Worm (Caenorhabditis elegans) whole organism, early embryonic: ENCODE data around the gene W07G4.2.

Experiments
- B0310.2 ChIP-seq: sonication (generic microtip); optimal IDR thresholded peaks from 2 replicates; lab custom pipeline; 2016; ENCODE audit warnings: mild to moderate bottlenecking, missing genetic modification characterization, missing compliant biosample characterization
- F13C5.2 ChIP-seq: sonication (generic microtip); optimal IDR thresholded peaks from 2 replicates; lab custom pipeline; 2017; ENCODE audit warnings: mild to moderate bottlenecking, missing genetic modification characterization, inconsistent platforms, missing compliant biosample characterization
- aly-1 ChIP-seq: sonication (generic microtip); optimal IDR thresholded peaks from 2 replicates; lab custom pipeline; 2016; ENCODE audit warnings: missing genetic modification characterization, missing compliant biosample characterization
- ama-1 ChIP-seq: fragments of 150-350 bp; optimal IDR thresholded peaks from 2 replicates; lab custom pipeline; 2014
- ceh-13 ChIP-seq: fragments of 200-800 bp; sonication (Bioruptor generic); optimal IDR thresholded peaks from 2 replicates; lab custom pipeline; 2018; ENCODE audit warnings: mild to moderate bottlenecking, missing genetic modification characterization, missing compliant biosample characterization
- ceh-36 ChIP-seq: sonication (generic microtip); optimal IDR thresholded peaks from 2 replicates; lab custom pipeline; 2016; ENCODE audit warnings: missing genetic modification characterization, inconsistent platforms, missing compliant biosample characterization
- ets-7 ChIP-seq: sonication (generic microtip); optimal IDR thresholded peaks from 2 replicates; lab custom pipeline; 2016; ENCODE audit warnings: missing genotype, missing genetic modification characterization, missing compliant biosample characterization
- flt-1 ChIP-seq: fragments of 200-800 bp; sonication (Bioruptor generic); IDR thresholded peaks from 2 replicates; pipeline ENCODE4 v1.3.6; 2022; ENCODE audit warnings: missing genetic modification characterization, missing compliant biosample characterization
- hmbx-1 ChIP-seq: sonication (generic microtip); optimal IDR thresholded peaks from 2 replicates; lab custom pipeline; 2016; ENCODE audit warnings: mild to moderate bottlenecking, missing genetic modification characterization, missing compliant biosample characterization
- hmg-4 ChIP-seq: fragments of 200-800 bp; sonication (Bioruptor generic); optimal IDR thresholded peaks from 2 replicates; lab custom pipeline; 2018; ENCODE audit warnings: mild to moderate bottlenecking, missing genetic modification characterization, missing compliant biosample characterization
- hnd-1 ChIP-seq: sonication (generic microtip); optimal IDR thresholded peaks from 2 replicates; lab custom pipeline; 2016; ENCODE audit warnings: missing genetic modification characterization, missing compliant biosample characterization
- pes-1 ChIP-seq: fragments of 200-800 bp; sonication (Bioruptor generic); IDR thresholded peaks from 2 replicates; pipeline ENCODE4 v1.3.6; 2022; ENCODE audit warnings: missing genetic modification reagents, missing genetic modification characterization, missing compliant biosample characterization
- scrt-1 ChIP-seq: fragments of 200-800 bp; sonication (Bioruptor generic); IDR thresholded peaks from 2 replicates; pipeline ENCODE4 v1.3.6; 2022; ENCODE audit warnings: missing genetic modification characterization, missing compliant biosample characterization
- sea-1 ChIP-seq: fragments of 200-800 bp; sonication (Bioruptor generic); conservative IDR thresholded peaks from 2 replicates; pipeline ENCODE4 v1.3.6; 2022; ENCODE audit warnings: missing genetic modification characterization, missing compliant biosample characterization
- tbx-11 ChIP-seq: fragments of 200-800 bp; sonication (Bioruptor generic); IDR thresholded peaks from 2 replicates; pipeline ENCODE4 v1.3.6; 2022; ENCODE audit warnings: missing genetic modification characterization, missing compliant biosample characterization
- tbx-37 ChIP-seq: fragments of 200-800 bp; sonication (Bioruptor generic); conservative IDR thresholded peaks from 2 replicates; pipeline ENCODE4 v1.3.6; 2022; ENCODE audit warnings: missing genetic modification reagents, missing genetic modification characterization, missing compliant biosample characterization
- tra-4 ChIP-seq: sonication (generic microtip); optimal IDR thresholded peaks from 2 replicates; lab custom pipeline; 2017; ENCODE audit warnings: missing genetic modification characterization, missing compliant biosample characterization

Gene W07G4.2

ce11 chrV:13002070-13002469 lies 34.3 kb downstream of the W07G4.2 start, which contains the start of gene inft-2:
Gene inft-2 (plus strand): TSS chrV:13002317.
- TF ChIP-seq sea-1 (GFP tag; lab: Robert Waterston, UW) = no peak
- no peak for TF ChIP-seq ama-1
- no peak for TF ChIP-seq ceh-13 (GFP tag; lab: Kevin White, UChicago)
- TF ChIP-seq pes-1 (GFP tag; lab: Robert Waterston, UW) = no peak
- TF ChIP-seq hmbx-1 (tag; lab: Kevin White, UChicago) = no peak
- no peak for TF ChIP-seq hmg-4
- TF ChIP-seq scrt-1 (GFP tag; lab: Robert Waterston, UW) = no peak

- TF ChIP-seq flt-1 (GFP tag; lab: Robert Waterston, UW) (no peak), hmg-4 (no peak)
Measured at ce11 chrV:13000068-13000467, 36.3 kb downstream of the W07G4.2 start.

- TF ChIP-seq ceh-13 (GFP tag; lab: Kevin White, UChicago) (no peak), hmbx-1 (tag; lab: Kevin White, UChicago) (no peak), scrt-1 (GFP tag; lab: Robert Waterston, UW) (no peak), tbx-37 (no peak), tra-4 (no peak), F13C5.2 (no peak), hnd-1 (tag; lab: Kevin White, UChicago) (no peak)
Measured at ce11 chrV:12999559-12999958, 36.8 kb downstream of the W07G4.2 start, which contains the start of gene far-4. Gene far-4 (minus strand): TSS chrV:12999659.

ce11 chrV:12997422-12997821 lies 38.9 kb downstream of the W07G4.2 start, which contains the start of gene far-3:
Gene far-3 (minus strand): TSS chrV:12997522.
- no peak for TF ChIP-seq B0310.2 (tag; lab: Kevin White, UChicago)
- TF ChIP-seq pes-1 (GFP tag; lab: Robert Waterston, UW) = no peak
- no peak for TF ChIP-seq tbx-11
- TF ChIP-seq hnd-1 (tag; lab: Kevin White, UChicago) = no peak
- TF ChIP-seq tra-4 = no peak
- no peak for TF ChIP-seq ceh-36 (tag; lab: Kevin White, UChicago)
- TF ChIP-seq sea-1 (GFP tag; lab: Robert Waterston, UW) = no peak
- no peak for TF ChIP-seq scrt-1 (GFP tag; lab: Robert Waterston, UW)
- no peak for TF ChIP-seq aly-1 (tag; lab: Kevin White, UChicago)
- no peak for TF ChIP-seq hmbx-1 (tag; lab: Kevin White, UChicago)
- no peak for TF ChIP-seq ceh-13 (GFP tag; lab: Kevin White, UChicago)
- TF ChIP-seq flt-1 (GFP tag; lab: Robert Waterston, UW) = no peak
- TF ChIP-seq ama-1 = no peak
- TF ChIP-seq tbx-37 = no peak
- TF ChIP-seq hmg-4 = no peak
- TF ChIP-seq ets-7 (tag; lab: Kevin White, UChicago) = no peak
- TF ChIP-seq F13C5.2 = no peak

- TF ChIP-seq flt-1 (GFP tag; lab: Robert Waterston, UW) (no peak), ama-1 (no peak), ceh-36 (tag; lab: Kevin White, UChicago) (no peak), F13C5.2 (no peak), ceh-13 (GFP tag; lab: Kevin White, UChicago) (no peak), hnd-1 (tag; lab: Kevin White, UChicago) (no peak), tbx-37 (no peak), aly-1 (tag; lab: Kevin White, UChicago) (no peak), tbx-11 (no peak), hmbx-1 (tag; lab: Kevin White, UChicago) (no peak), sea-1 (GFP tag; lab: Robert Waterston, UW) (no peak), scrt-1 (GFP tag; lab: Robert Waterston, UW) (no peak), ets-7 (tag; lab: Kevin White, UChicago) (no peak), B0310.2 (tag; lab: Kevin White, UChicago) (no peak), hmg-4 (no peak), pes-1 (GFP tag; lab: Robert Waterston, UW) (no peak), tra-4 (no peak)
Measured at ce11 chrV:12995269-12995668, 41.1 kb downstream of the W07G4.2 start, which contains the start of gene far-5. Gene far-5 (plus strand): TSS chrV:12995569.

ce11 chrV:12992891-12993290 lies 43.5 kb downstream of the W07G4.2 start, which contains the start of the genes F15B9.11 and dsl-7:
Gene F15B9.11 (minus strand): TSS chrV:12992895.
Gene dsl-7 (plus strand): TSS chrV:12993150.
- no peak for TF ChIP-seq ceh-13 (GFP tag; lab: Kevin White, UChicago)
- TF ChIP-seq tbx-37 = no peak
- TF ChIP-seq pes-1 (GFP tag; lab: Robert Waterston, UW) = no peak
- TF ChIP-seq sea-1 (GFP tag; lab: Robert Waterston, UW) = no peak

- TF ChIP-seq ceh-36 (tag; lab: Kevin White, UChicago) = no peak
- TF ChIP-seq tbx-11 = no peak
- TF ChIP-seq ama-1 = no peak
- TF ChIP-seq F13C5.2 = no peak
- no peak for TF ChIP-seq hmbx-1 (tag; lab: Kevin White, UChicago)
- TF ChIP-seq flt-1 (GFP tag; lab: Robert Waterston, UW) = no peak
- no peak for TF ChIP-seq tra-4
- no peak for TF ChIP-seq hnd-1 (tag; lab: Kevin White, UChicago)
- TF ChIP-seq pes-1 (GFP tag; lab: Robert Waterston, UW) = no peak
- TF ChIP-seq aly-1 (tag; lab: Kevin White, UChicago) = no peak
- no peak for TF ChIP-seq scrt-1 (GFP tag; lab: Robert Waterston, UW)
- TF ChIP-seq hmg-4 = no peak
Measured at ce11 chrV:12988256-12988655, 48.1 kb downstream of the W07G4.2 start, which contains the start of gene F15B9.8. Gene F15B9.8 (plus strand): TSS chrV:12988556.

ce11 chrV:12987061-12987460 lies 49.3 kb downstream of the W07G4.2 start, which contains the start of gene shw-3:
Gene shw-3 (minus strand): TSS chrV:12987161.
- TF ChIP-seq hmbx-1 (tag; lab: Kevin White, UChicago) = no peak
- TF ChIP-seq hnd-1 (tag; lab: Kevin White, UChicago) = no peak
- no peak for TF ChIP-seq aly-1 (tag; lab: Kevin White, UChicago)
- no peak for TF ChIP-seq ets-7 (tag; lab: Kevin White, UChicago)
- TF ChIP-seq B0310.2 (tag; lab: Kevin White, UChicago) = no peak
- TF ChIP-seq F13C5.2 = no peak
- TF ChIP-seq ama-1 = no peak
- TF ChIP-seq sea-1 (GFP tag; lab: Robert Waterston, UW) = no peak
- TF ChIP-seq ceh-36 (tag; lab: Kevin White, UChicago) = no peak
- no peak for TF ChIP-seq tbx-37
- TF ChIP-seq flt-1 (GFP tag; lab: Robert Waterston, UW) = no peak
- no peak for TF ChIP-seq pes-1 (GFP tag; lab: Robert Waterston, UW)
- no peak for TF ChIP-seq ceh-13 (GFP tag; lab: Kevin White, UChicago)
- no peak for TF ChIP-seq scrt-1 (GFP tag; lab: Robert Waterston, UW)
